Worm (Caenorhabditis elegans) whole organism, L4 larva: ENCODE data around the gene mut-14.

Source experiments
- F10B5.3 ChIP-seq: sonication (generic microtip); optimal IDR thresholded peaks from 2 replicates; lab custom pipeline; 2016; ENCODE audit warnings: mild to moderate bottlenecking, missing genetic modification characterization, missing compliant biosample characterization
- F26F4.8 ChIP-seq: fragments of 200-800 bp; sonication (Bioruptor generic); conservative IDR thresholded peaks from 2 replicates; pipeline ENCODE4 v1.3.6; 2022; ENCODE audit warnings: missing genetic modification characterization, missing compliant biosample characterization
- F44E2.7 ChIP-seq: fragments of 200-800 bp; sonication (Bioruptor generic); IDR thresholded peaks from 2 replicates; pipeline ENCODE4 v2.1.2; 2022; ENCODE audit warnings: missing genetic modification characterization, missing compliant biosample characterization
- Y75B8A.6 ChIP-seq: fragments of 200-800 bp; sonication (Bioruptor generic); IDR thresholded peaks from 2 replicates; pipeline ENCODE4 v1.3.6; 2022; ENCODE audit warnings: missing genetic modification reagents, missing genetic modification characterization, missing compliant biosample characterization
- ZK546.5 ChIP-seq, 2 experiments: sonication (generic microtip); optimal IDR thresholded peaks; 2 replicates each; lab custom pipeline; 2017; ENCODE audit warnings: missing biosample characterization in 2 of 2, missing genetic modification characterization in 2 of 2
- aha-1 ChIP-seq: fragments of 150-350 bp; peaks from one replicate; lab custom pipeline; 2014; ENCODE audit warnings: missing biosample characterization, missing genetic modification characterization
- attf-4 ChIP-seq: sonication (generic microtip); optimal IDR thresholded peaks from 3 replicates; lab custom pipeline; 2017; ENCODE audit warnings: missing biosample characterization, missing genetic modification characterization
- ceh-28 ChIP-seq: fragments of 150-350 bp; optimal IDR thresholded peaks from 2 replicates; lab custom pipeline; 2014; ENCODE audit warnings: missing biosample characterization, missing genetic modification reagents, missing genetic modification characterization
- ces-1 ChIP-seq: fragments of 150-350 bp; sonication (generic microtip); optimal IDR thresholded peaks from 4 replicates; lab custom pipeline; 2014; ENCODE audit warnings: missing biosample characterization, missing genetic modification reagents, missing genetic modification characterization
- daf-12 ChIP-seq: fragments of 150-350 bp; optimal IDR thresholded peaks from 2 replicates; lab custom pipeline; 2014; ENCODE audit warnings: missing biosample characterization, missing genetic modification reagents, missing genetic modification characterization
- daf-16 ChIP-seq, 3 experiments: sonication (generic microtip); optimal IDR thresholded peaks; 2 replicates each; lab custom pipeline; 2016 to 2017; ENCODE audit warnings: missing genetic modification characterization in 3 of 3, missing genetic modification reagents in 3 of 3, mild to moderate bottlenecking in 2 of 3, missing compliant biosample characterization in 2 of 3, missing biosample characterization in 1 of 3, moderate library complexity in 1 of 3
- daf-8 ChIP-seq: fragments of 200-800 bp; sonication (Bioruptor generic); IDR thresholded peaks from 2 replicates; pipeline ENCODE4 v1.3.6; 2022; ENCODE audit warnings: missing genetic modification characterization, missing compliant biosample characterization
- dmd-8 ChIP-seq: fragments of 200-800 bp; sonication (Bioruptor generic); IDR thresholded peaks from 2 replicates; pipeline ENCODE4 v1.3.6; 2022; ENCODE audit warnings: missing genetic modification characterization, missing compliant biosample characterization
- dmd-9 ChIP-seq: fragments of 200-800 bp; sonication (Bioruptor generic); IDR thresholded peaks from 2 replicates; pipeline ENCODE4 v1.3.6; 2022; ENCODE audit warnings: missing genetic modification reagents, missing genetic modification characterization, missing compliant biosample characterization
- dve-1 ChIP-seq: sonication (generic microtip); optimal IDR thresholded peaks from 2 replicates; lab custom pipeline; 2017; ENCODE audit warnings: antibody characterized with exemption, mild to moderate bottlenecking, missing genetic modification characterization, missing compliant biosample characterization; ENCODE audit not compliant: insufficient read depth
- egl-43 ChIP-seq: fragments of 200-800 bp; sonication (Bioruptor generic); IDR thresholded peaks from 2 replicates; pipeline ENCODE4 v1.3.6; 2022; ENCODE audit warnings: missing genetic modification reagents, missing genetic modification characterization, missing compliant biosample characterization
- hif-1 ChIP-seq, 2 experiments: sonication (generic microtip); optimal IDR thresholded peaks; 2 replicates each; lab custom pipeline; 2016 to 2017; ENCODE audit warnings: missing compliant biosample characterization in 2 of 2, missing genetic modification characterization in 2 of 2, missing genetic modification reagents in 2 of 2, missing genotype in 2 of 2, mild to moderate bottlenecking in 1 of 2
- lin-15B ChIP-seq: fragments of 150-350 bp; sonication (generic microtip); optimal IDR thresholded peaks from 3 replicates; lab custom pipeline; 2014; ENCODE audit warnings: missing biosample characterization, missing genetic modification characterization
- lsy-2 ChIP-seq, 2 experiments: fragments of 150-350 bp in 1 of 2; sonication (generic microtip) in 1 of 2; optimal IDR thresholded peaks; 2 replicates each; lab custom pipeline; 2014 to 2017; ENCODE audit warnings: missing biosample characterization in 2 of 2, missing genetic modification characterization in 2 of 2
- madf-9 ChIP-seq: fragments of 200-800 bp; sonication (Bioruptor generic); conservative IDR thresholded peaks from 2 replicates; pipeline ENCODE4 v1.3.6; 2022; ENCODE audit warnings: missing genetic modification reagents, missing genetic modification characterization, missing compliant biosample characterization
- nhr-11 ChIP-seq: fragments of 150-350 bp; optimal IDR thresholded peaks from 2 replicates; lab custom pipeline; 2014; ENCODE audit warnings: missing biosample characterization, missing genetic modification characterization
- nhr-111 ChIP-seq: fragments of 200-800 bp; sonication (Bioruptor generic); optimal IDR thresholded peaks from 2 replicates; lab custom pipeline; 2018; ENCODE audit warnings: mild to moderate bottlenecking, missing genetic modification characterization, missing compliant biosample characterization
- nhr-237 ChIP-seq: sonication (generic microtip); optimal IDR thresholded peaks from 2 replicates; lab custom pipeline; 2017; ENCODE audit warnings: missing biosample characterization, missing genetic modification characterization
- nhr-28 ChIP-seq: fragments of 150-350 bp; optimal IDR thresholded peaks from 2 replicates; lab custom pipeline; 2014; ENCODE audit warnings: missing biosample characterization, missing genetic modification characterization
- nhr-6 ChIP-seq: fragments of 150-350 bp; optimal IDR thresholded peaks from 2 replicates; lab custom pipeline; 2014; ENCODE audit warnings: missing biosample characterization, missing genetic modification characterization
- pqm-1 ChIP-seq: sonication (generic microtip); optimal IDR thresholded peaks from 2 replicates; lab custom pipeline; 2017; ENCODE audit warnings: missing biosample characterization, missing genetic modification characterization
- saeg-2 ChIP-seq: fragments of 200-800 bp; sonication (Bioruptor generic); IDR thresholded peaks from 2 replicates; pipeline ENCODE4 v1.3.6; 2022; ENCODE audit warnings: missing genetic modification reagents, missing genetic modification characterization, missing compliant biosample characterization
- sdz-12 ChIP-seq: fragments of 200-800 bp; sonication (Bioruptor generic); optimal IDR thresholded peaks from 2 replicates; lab custom pipeline; 2018; ENCODE audit warnings: mild to moderate bottlenecking, missing genetic modification characterization, missing compliant biosample characterization
- set-16 ChIP-seq: fragments of 200-800 bp; sonication (Bioruptor generic); IDR thresholded peaks from 2 replicates; pipeline ENCODE4 v1.3.6; 2022; ENCODE audit warnings: missing genetic modification reagents, missing genetic modification characterization, missing compliant biosample characterization
- snpc-1.2 ChIP-seq: fragments of 200-800 bp; sonication (Bioruptor generic); IDR thresholded peaks from 2 replicates; pipeline ENCODE4 v1.3.6; 2022; ENCODE audit warnings: missing genetic modification reagents, missing genetic modification characterization, missing compliant biosample characterization
- spr-1 ChIP-seq: sonication (generic microtip); optimal IDR thresholded peaks from 2 replicates; lab custom pipeline; 2016; ENCODE audit warnings: mild to moderate bottlenecking, missing genetic modification characterization, missing compliant biosample characterization
- tag-97 ChIP-seq: fragments of 200-800 bp; sonication (Bioruptor generic); IDR thresholded peaks from 2 replicates; pipeline ENCODE4 v1.3.6; 2022; ENCODE audit warnings: missing genetic modification characterization, missing compliant biosample characterization
- unc-130 ChIP-seq: sonication (generic microtip); optimal IDR thresholded peaks from 2 replicates; lab custom pipeline; 2016; ENCODE audit warnings: missing genetic modification reagents, missing genetic modification characterization, missing compliant biosample characterization
- unc-62 ChIP-seq, 3 experiments: fragments of 150-350 bp in 1 of 3; sonication (generic microtip); optimal IDR thresholded peaks in 2 of 3; peaks in 1 of 3; 1 replicate in 1 of 3; 2 replicates in 2 of 3; lab custom pipeline; 2014 to 2017; ENCODE audit warnings: missing biosample characterization in 3 of 3, missing genetic modification characterization in 3 of 3, missing genetic modification reagents in 3 of 3, missing genotype in 1 of 3
- zag-1 ChIP-seq: fragments of 150-350 bp; optimal IDR thresholded peaks from 2 replicates; lab custom pipeline; 2014; ENCODE audit warnings: missing biosample characterization, missing genetic modification characterization
- zfp-2 ChIP-seq: sonication (generic microtip); optimal IDR thresholded peaks from 2 replicates; lab custom pipeline; 2016; ENCODE audit warnings: mild to moderate bottlenecking, missing genetic modification characterization, missing compliant biosample characterization
- zfp-3 ChIP-seq: fragments of 200-800 bp; sonication (Bioruptor generic); conservative IDR thresholded peaks from 2 replicates; pipeline ENCODE4 v1.3.6; 2022; ENCODE audit warnings: missing genetic modification reagents, missing genetic modification characterization, missing compliant biosample characterization
- ztf-11 ChIP-seq: fragments of 150-350 bp; optimal IDR thresholded peaks from 2 replicates; lab custom pipeline; 2014; ENCODE audit warnings: missing biosample characterization, missing genetic modification characterization
- ztf-7 ChIP-seq: fragments of 150-350 bp; optimal IDR thresholded peaks from 2 replicates; lab custom pipeline; 2014; ENCODE audit warnings: missing biosample characterization, missing genetic modification characterization

mut-14 gene

ce11 chrV:5653990-5654499, 6.5 kb downstream of the mut-14 start, which contains the start of gene hex-2:
TSS of gene hex-2 (plus strand) at chrV:5654449.
- no peak for TF ChIP-seq zfp-3 (GFP tag; lab: Robert Waterston, UW)
- no peak for TF ChIP-seq lin-15B (tag; lab: Kevin White, UChicago)
- no peak for TF ChIP-seq hif-1 (tag; optimal IDR thresholded peaks at IDR 0.05; lab: Kevin White, UChicago)
- no peak for TF ChIP-seq ZK546.5 (tag; optimal IDR thresholded peaks at IDR 0.05; lab: Kevin White, UChicago)
- no peak for TF ChIP-seq ceh-28 (tag; lab: Kevin White, UChicago)
- no peak for TF ChIP-seq ztf-11 (tag; lab: Kevin White, UChicago)
- no peak for TF ChIP-seq saeg-2 (GFP tag; lab: Robert Waterston, UW)
- TF ChIP-seq dmd-9, result no peak
- TF ChIP-seq nhr-237, result no peak
- TF ChIP-seq F10B5.3 (tag; lab: Kevin White, UChicago), result no peak
- TF ChIP-seq nhr-6 (tag; lab: Kevin White, UChicago), result peak; percentile 27
- TF ChIP-seq daf-8, result no peak
- no peak for TF ChIP-seq set-16
- TF ChIP-seq aha-1 (tag; lab: Kevin White, UChicago), result no peak
- no peak for TF ChIP-seq tag-97 (GFP tag; lab: Robert Waterston, UW)
- no peak for TF ChIP-seq spr-1 (tag; lab: Kevin White, UChicago)
- no peak for TF ChIP-seq egl-43 (GFP tag; lab: Robert Waterston, UW)
- TF ChIP-seq pqm-1 (tag; lab: Kevin White, UChicago), result peak; percentile 88
- TF ChIP-seq ces-1 (GFP tag; lab: Kevin White, UChicago), result no peak
- TF ChIP-seq zfp-2, result no peak
- TF ChIP-seq snpc-1.2, result no peak
- peak; percentile 37 for TF ChIP-seq nhr-28 (tag; lab: Kevin White, UChicago)
- TF ChIP-seq ztf-7 (tag; lab: Kevin White, UChicago), result no peak
- no peak for TF ChIP-seq daf-16 (GFP tag; optimal IDR thresholded peaks at IDR 0.05; lab: Kevin White, UChicago)
- TF ChIP-seq daf-16 (tag; optimal IDR thresholded peaks at IDR 0.05; lab: Kevin White, UChicago), result peak; percentile 55
- no peak for TF ChIP-seq nhr-11
- TF ChIP-seq lsy-2 (tag; optimal IDR thresholded peaks at IDR 0.05; lab: Kevin White, UChicago), result no peak
- no peak for TF ChIP-seq madf-9 (GFP tag; lab: Robert Waterston, UW)
- peak in 1 of 2 experiments; percentile 33 for TF ChIP-seq unc-62 (GFP tag; optimal IDR thresholded peaks at IDR 0.05 in 1 of 2; lab: Kevin White, UChicago)
- no peak for TF ChIP-seq unc-62 (tag; optimal IDR thresholded peaks at IDR 0.05; lab: Kevin White, UChicago)
- TF ChIP-seq unc-130 (GFP tag; lab: Kevin White, UChicago), result no peak
- no peak for TF ChIP-seq dve-1 (tag; lab: Kevin White, UChicago)
- TF ChIP-seq dmd-8 (GFP tag; lab: Robert Waterston, UW), result no peak
- no peak for TF ChIP-seq F44E2.7 (GFP tag; lab: Robert Waterston, UW)
- TF ChIP-seq F26F4.8 (GFP tag; lab: Robert Waterston, UW), result no peak
- TF ChIP-seq nhr-111 (GFP tag; lab: Kevin White, UChicago), result no peak
- no peak for TF ChIP-seq Y75B8A.6 (GFP tag; lab: Robert Waterston, UW)
- TF ChIP-seq attf-4, result no peak
- no peak for TF ChIP-seq zag-1
- no peak for TF ChIP-seq sdz-12

- TF ChIP-seq lsy-2 (tag; optimal IDR thresholded peaks at IDR 0.05; lab: Kevin White, UChicago) (no peak), spr-1 (tag; lab: Kevin White, UChicago) (no peak), attf-4 (no peak), zfp-3 (GFP tag; lab: Robert Waterston, UW) (no peak), tag-97 (GFP tag; lab: Robert Waterston, UW) (no peak), nhr-6 (tag; lab: Kevin White, UChicago) (no peak), daf-12 (tag; lab: Kevin White, UChicago) (no peak), dmd-8 (GFP tag; lab: Robert Waterston, UW) (no peak)
Measured at ce11 chrV:5651905-5652304, 8.6 kb downstream of the mut-14 start.
